Worm (Caenorhabditis elegans) whole organism, young adult: ENCODE measurements around the gene B0024.3.

Experiments used
- B0019.2 ChIP-seq: fragments of 200-800 bp; sonication (Bioruptor generic); conservative IDR thresholded peaks from 2 replicates; pipeline ENCODE4 v1.3.6; 2022; ENCODE audit warnings: missing genetic modification reagents, missing genetic modification characterization, missing compliant biosample characterization
- D2030.7 ChIP-seq: fragments of 200-800 bp; sonication (Bioruptor generic); IDR thresholded peaks from 2 replicates; pipeline ENCODE4 v1.3.6; 2022; ENCODE audit warnings: missing genetic modification reagents, missing genetic modification characterization, missing compliant biosample characterization
- F33H1.4 ChIP-seq: fragments of 200-800 bp; sonication (Bioruptor generic); IDR thresholded peaks from 2 replicates; pipeline ENCODE4 v1.3.6; 2022; ENCODE audit warnings: missing genetic modification reagents, missing genetic modification characterization, missing compliant biosample characterization
- F52B5.7 ChIP-seq: sonication (generic microtip); optimal IDR thresholded peaks from 2 replicates; lab custom pipeline; 2016; ENCODE audit warnings: mild to moderate bottlenecking, missing genetic modification characterization, missing compliant biosample characterization
- K12H6.12 ChIP-seq: fragments of 200-800 bp; sonication (Bioruptor generic); optimal IDR thresholded peaks from 2 replicates; lab custom pipeline; 2018; ENCODE audit warnings: mild to moderate bottlenecking, missing genetic modification characterization, missing compliant biosample characterization
- T26A5.8 ChIP-seq: sonication (generic microtip); optimal IDR thresholded peaks from 2 replicates; lab custom pipeline; 2016; ENCODE audit warnings: missing genetic modification characterization, missing compliant biosample characterization
- Y53F4B.3 ChIP-seq: fragments of 200-800 bp; sonication (Bioruptor generic); IDR thresholded peaks from 2 replicates; pipeline ENCODE4 v1.3.6; 2022; ENCODE audit warnings: missing genetic modification reagents, missing genetic modification characterization, missing compliant biosample characterization
- ZK185.1 ChIP-seq: sonication (generic microtip); optimal IDR thresholded peaks from 2 replicates; lab custom pipeline; 2016; ENCODE audit warnings: mild to moderate bottlenecking, missing genetic modification characterization, missing compliant biosample characterization; ENCODE audit not compliant: poor library complexity, severe bottlenecking
- ama-1 ChIP-seq, 3 experiments: fragments of 150-350 bp in 1 of 3; sonication (generic microtip) in 2 of 3; optimal IDR thresholded peaks; 2 replicates each; lab custom pipeline; 2014 to 2018; ENCODE audit warnings: missing biosample characterization in 2 of 3, missing genetic modification characterization in 2 of 3, missing genetic modification reagents in 2 of 3
- attf-5 ChIP-seq: fragments of 200-800 bp; sonication (Bioruptor generic); optimal IDR thresholded peaks from 2 replicates; lab custom pipeline; 2018; ENCODE audit warnings: mild to moderate bottlenecking, missing genetic modification characterization, missing compliant biosample characterization
- ccch-3 ChIP-seq: fragments of 200-800 bp; sonication (Bioruptor generic); optimal IDR thresholded peaks from 2 replicates; lab custom pipeline; 2018; ENCODE audit warnings: mild to moderate bottlenecking, missing genetic modification characterization, missing compliant biosample characterization
- cebp-1 ChIP-seq, 2 experiments: fragments of 200-800 bp in 1 of 2; sonication (Bioruptor generic) in 1 of 2; sonication (generic microtip) in 1 of 2; IDR thresholded peaks in 1 of 2; optimal IDR thresholded peaks in 1 of 2; 2 replicates each; pipeline versions ENCODE4 v1.3.6 to Lab custom; 2017 to 2022; ENCODE audit warnings: missing compliant biosample characterization in 2 of 2, missing genetic modification characterization in 2 of 2, mild to moderate bottlenecking in 1 of 2, missing genetic modification reagents in 1 of 2, moderate library complexity in 1 of 2
- ceh-91 ChIP-seq: fragments of 200-800 bp; sonication (Bioruptor generic); IDR thresholded peaks from 2 replicates; pipeline ENCODE4 v1.3.6; 2022; ENCODE audit warnings: missing genetic modification reagents, missing genetic modification characterization, missing compliant biosample characterization
- dox-1 ChIP-seq: fragments of 200-800 bp; sonication (Bioruptor generic); IDR thresholded peaks from 2 replicates; pipeline ENCODE4 v1.3.6; 2022; ENCODE audit warnings: missing genetic modification reagents, missing genetic modification characterization, missing compliant biosample characterization
- dpl-1 ChIP-seq: fragments of 150-350 bp; optimal IDR thresholded peaks from 2 replicates; lab custom pipeline; 2014; ENCODE audit warnings: missing biosample characterization, missing genetic modification reagents, missing genetic modification characterization
- efl-1 ChIP-seq: fragments of 150-350 bp; optimal IDR thresholded peaks from 2 replicates; lab custom pipeline; 2014; ENCODE audit warnings: missing biosample characterization, missing genetic modification reagents, missing genetic modification characterization
- hlh-12 ChIP-seq: sonication (generic microtip); optimal IDR thresholded peaks from 2 replicates; lab custom pipeline; 2016; ENCODE audit warnings: missing genetic modification characterization, missing compliant biosample characterization
- hmg-1.2 ChIP-seq: fragments of 200-800 bp; sonication (Bioruptor generic); IDR thresholded peaks from 2 replicates; pipeline ENCODE4 v1.3.6; 2022; ENCODE audit warnings: missing genetic modification reagents, missing genetic modification characterization, missing compliant biosample characterization
- hrde-1 ChIP-seq: sonication (generic microtip); optimal IDR thresholded peaks from 2 replicates; lab custom pipeline; 2016; ENCODE audit warnings: missing genetic modification characterization, mild to moderate bottlenecking, missing compliant biosample characterization, moderate library complexity, missing genotype, missing genetic modification reagents, borderline replicate concordance
- let-526 ChIP-seq: fragments of 200-800 bp; sonication (Bioruptor generic); IDR thresholded peaks from 2 replicates; pipeline ENCODE4 v1.3.6; 2022; ENCODE audit warnings: missing genetic modification reagents, missing genetic modification characterization, missing compliant biosample characterization
- lin-35 ChIP-seq, 3 experiments: fragments of 150-350 bp in 2 of 3; sonication (generic microtip) in 1 of 3; optimal IDR thresholded peaks; 2 replicates each; lab custom pipeline; 2014 to 2018; ENCODE audit warnings: missing biosample characterization in 3 of 3, missing genetic modification characterization in 3 of 3, missing genetic modification reagents in 3 of 3
- lin-40 ChIP-seq: sonication (generic microtip); optimal IDR thresholded peaks from 2 replicates; lab custom pipeline; 2016; ENCODE audit warnings: missing genetic modification characterization, mild to moderate bottlenecking, missing compliant biosample characterization, missing genotype, missing genetic modification reagents
- lir-1 ChIP-seq: fragments of 200-800 bp; sonication (Bioruptor generic); conservative IDR thresholded peaks from 2 replicates; pipeline ENCODE4 v1.3.6; 2022; ENCODE audit warnings: missing genetic modification reagents, missing genetic modification characterization, missing compliant biosample characterization
- lsl-1 ChIP-seq: fragments of 200-800 bp; sonication (Bioruptor generic); optimal IDR thresholded peaks from 2 replicates; lab custom pipeline; 2018; ENCODE audit warnings: mild to moderate bottlenecking, missing genetic modification characterization, moderate library complexity, missing compliant biosample characterization
- madf-6 ChIP-seq: fragments of 200-800 bp; sonication (Bioruptor generic); IDR thresholded peaks from 2 replicates; pipeline ENCODE4 v1.3.6; 2022; ENCODE audit warnings: missing genetic modification reagents, missing genetic modification characterization, missing compliant biosample characterization
- madf-8 ChIP-seq: fragments of 200-800 bp; sonication (Bioruptor generic); conservative IDR thresholded peaks from 2 replicates; pipeline ENCODE4 v1.3.6; 2022; ENCODE audit warnings: missing genetic modification reagents, missing genetic modification characterization, missing compliant biosample characterization
- mel-28 ChIP-seq: sonication (generic microtip); optimal IDR thresholded peaks from 2 replicates; lab custom pipeline; 2016; ENCODE audit warnings: borderline replicate concordance, mild to moderate bottlenecking, missing genetic modification characterization, missing compliant biosample characterization
- nhr-27 ChIP-seq: fragments of 200-800 bp; sonication (Bioruptor generic); optimal IDR thresholded peaks from 2 replicates; lab custom pipeline; 2018; ENCODE audit warnings: mild to moderate bottlenecking, missing genetic modification characterization, moderate library complexity, missing compliant biosample characterization
- nhr-80 ChIP-seq: sonication (generic microtip); optimal IDR thresholded peaks from 2 replicates; lab custom pipeline; 2016; ENCODE audit warnings: missing genetic modification characterization, missing compliant biosample characterization
- repo-1 ChIP-seq: sonication (generic microtip); optimal IDR thresholded peaks from 2 replicates; lab custom pipeline; 2017; ENCODE audit warnings: mild to moderate bottlenecking, missing genetic modification characterization, missing compliant biosample characterization
- rpc-1 ChIP-seq, 2 experiments: fragments of 150-350 bp in 1 of 2; sonication (generic microtip) in 1 of 2; optimal IDR thresholded peaks; 2 replicates each; lab custom pipeline; 2014 to 2018; ENCODE audit warnings: missing biosample characterization in 1 of 2, missing genetic modification characterization in 1 of 2, missing genetic modification reagents in 1 of 2, missing genotype in 1 of 2
- sdz-38 ChIP-seq: sonication (generic microtip); optimal IDR thresholded peaks from 2 replicates; lab custom pipeline; 2016; ENCODE audit warnings: missing genotype, missing genetic modification characterization, missing compliant biosample characterization
- sea-2 ChIP-seq: fragments of 200-800 bp; sonication (Bioruptor generic); IDR thresholded peaks from 2 replicates; pipeline ENCODE4 v1.3.6; 2022; ENCODE audit warnings: missing genetic modification characterization, missing compliant biosample characterization
- somi-1 ChIP-seq: fragments of 200-800 bp; sonication (Bioruptor generic); optimal IDR thresholded peaks from 2 replicates; lab custom pipeline; 2018; ENCODE audit warnings: mild to moderate bottlenecking, missing genetic modification characterization, missing compliant biosample characterization
- tbp1 ChIP-seq: fragments of 200-800 bp; sonication (Bioruptor generic); optimal IDR thresholded peaks from 2 replicates; lab custom pipeline; 2018; ENCODE audit warnings: mild to moderate bottlenecking, missing genetic modification characterization, missing compliant biosample characterization
- unc-62 ChIP-seq: fragments of 150-350 bp; optimal IDR thresholded peaks from 2 replicates; lab custom pipeline; 2014; ENCODE audit warnings: missing biosample characterization, missing genetic modification reagents, missing genetic modification characterization
- ztf-18 ChIP-seq: sonication (generic microtip); optimal IDR thresholded peaks from 2 replicates; lab custom pipeline; 2016; ENCODE audit warnings: missing genotype, mild to moderate bottlenecking, missing genetic modification characterization, missing compliant biosample characterization
- ztf-28 ChIP-seq: fragments of 200-800 bp; sonication (Bioruptor generic); IDR thresholded peaks from 2 replicates; pipeline ENCODE4 v1.3.6; 2022; ENCODE audit warnings: missing genetic modification reagents, missing genetic modification characterization, missing compliant biosample characterization

The B0024.3 gene

ce11 chrV:10241121-10241803, 46.1 kb upstream of the B0024.3 start, which contains the start of the genes C12D8.21 and col-148:
Gene C12D8.21, minus strand, starts transcription at chrV:10241188.
Gene col-148, plus strand, starts transcription at chrV:10241753.
- no peak for TF ChIP-seq nhr-27 (tag; lab: Kevin White, UChicago)
- TF ChIP-seq F52B5.7 (tag; lab: Kevin White, UChicago) = no peak
- TF ChIP-seq sdz-38 (tag; lab: Kevin White, UChicago) = no peak
- TF ChIP-seq ccch-3 (GFP tag; lab: Kevin White, UChicago) = no peak
- TF ChIP-seq let-526 = no peak
- TF ChIP-seq dox-1 (GFP tag; lab: Robert Waterston, UW) = no peak
- TF ChIP-seq tbp1 (GFP tag; lab: Kevin White, UChicago) = no peak
- no peak for TF ChIP-seq ZK185.1 (tag; lab: Kevin White, UChicago)
- no peak for TF ChIP-seq hrde-1 (tag; lab: Kevin White, UChicago)
- TF ChIP-seq T26A5.8 (tag; lab: Kevin White, UChicago) = no peak
- TF ChIP-seq ama-1 (optimal IDR thresholded peaks at IDR 0.05; lab: Kevin White, UChicago) = no peak
- TF ChIP-seq ama-1 (GFP tag; optimal IDR thresholded peaks at IDR 0.05; lab: Kevin White, UChicago) = no peak
- no peak for TF ChIP-seq B0019.2
- no peak for TF ChIP-seq lir-1 (GFP tag; lab: Robert Waterston, UW)
- no peak for TF ChIP-seq Y53F4B.3 (GFP tag; lab: Robert Waterston, UW)
- TF ChIP-seq rpc-1 (optimal IDR thresholded peaks at IDR 0.05; lab: Kevin White, UChicago) = no peak
- no peak for TF ChIP-seq rpc-1 (tag; optimal IDR thresholded peaks at IDR 0.05; lab: Kevin White, UChicago)

DNA sequence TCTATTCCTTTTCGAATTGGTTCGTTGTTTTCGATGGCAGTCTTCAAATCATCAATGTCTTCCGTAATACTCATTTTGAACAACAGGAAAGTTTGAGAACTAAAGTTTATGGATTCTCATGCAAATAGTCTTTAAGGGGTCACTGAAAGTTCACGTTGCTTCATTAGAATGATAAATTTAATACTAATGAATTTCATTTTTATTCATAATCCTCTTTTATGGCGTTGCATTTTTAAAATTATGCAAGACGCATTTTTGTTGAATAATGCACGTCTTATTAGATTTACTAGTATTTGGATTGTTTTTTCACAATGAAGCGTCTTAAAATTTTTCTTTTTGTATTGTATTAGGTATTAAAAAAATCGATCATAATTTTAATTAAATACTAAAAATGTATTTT, 44.3 kb upstream of the B0024.3 start, which contains the start of gene C12D8.9:
TSS of gene C12D8.9 (minus strand) at position 101 of the 400 bp plus-strand sequence.
- TF ChIP-seq ztf-28 (no peak), mel-28 (tag; lab: Kevin White, UChicago) (no peak)

- peak; percentile 61 for TF ChIP-seq nhr-80 (tag; lab: Kevin White, UChicago)
- TF ChIP-seq hrde-1 (tag; lab: Kevin White, UChicago) = no peak
- no peak for TF ChIP-seq rpc-1 (optimal IDR thresholded peaks at IDR 0.05; lab: Kevin White, UChicago)
- no peak for TF ChIP-seq rpc-1 (tag; optimal IDR thresholded peaks at IDR 0.05; lab: Kevin White, UChicago)
- no peak for TF ChIP-seq hmg-1.2
These were observed 43.2 kb upstream of the B0024.3 start for ce11 chrV:10244018-10244720.

DNA sequence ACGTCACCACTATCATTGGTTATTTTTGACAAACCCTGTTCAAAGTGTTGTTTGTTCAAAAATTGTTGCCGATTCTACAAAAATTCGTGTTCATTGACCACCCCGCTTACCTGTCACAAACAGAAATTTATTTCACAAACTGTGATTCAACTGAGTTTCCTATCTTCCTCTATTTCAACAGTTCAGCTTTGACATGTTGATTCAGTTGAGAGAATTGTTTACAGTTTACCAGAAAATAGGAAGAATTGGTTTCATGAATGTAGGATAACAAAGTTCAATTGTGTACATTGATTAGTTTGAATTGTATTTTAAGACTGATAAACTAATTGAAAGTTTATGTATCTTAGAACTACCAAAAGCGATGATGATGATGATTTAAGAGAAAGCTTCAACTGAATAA, 41.7 kb upstream of the B0024.3 start:
- TF ChIP-seq repo-1 (no peak), cebp-1 (GFP tag; IDR thresholded peaks at IDR 0.05; lab: Robert Waterston, UW) (no peak), cebp-1 (tag; optimal IDR thresholded peaks at IDR 0.05; lab: Kevin White, UChicago) (peak; percentile 34), unc-62 (peak; percentile 91), sea-2 (no peak)

DNA sequence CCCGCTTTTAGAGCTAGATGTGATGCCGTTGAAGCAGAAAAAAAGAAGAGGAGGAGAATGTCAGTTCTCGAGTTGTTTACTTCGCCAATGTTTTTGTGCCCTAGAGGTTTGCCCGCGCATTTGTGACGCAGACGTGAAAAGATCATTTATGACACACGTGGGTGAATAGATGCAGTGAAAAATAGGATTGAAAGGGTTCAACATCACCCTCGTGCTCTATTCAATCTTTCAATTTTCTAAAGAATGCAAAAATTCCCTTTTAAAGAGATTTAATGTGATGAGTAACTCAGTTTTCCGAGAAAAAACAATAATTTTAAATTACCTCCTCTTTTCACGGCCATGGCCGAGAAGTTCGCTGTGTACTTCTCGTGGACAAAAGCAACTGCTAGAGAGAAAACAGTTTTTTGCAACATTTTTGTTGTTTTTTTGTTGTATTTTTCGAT, 40.9 kb upstream of the B0024.3 start:
- TF ChIP-seq somi-1 (GFP tag; lab: Kevin White, UChicago) (peak; percentile 45), lin-35 (GFP tag; optimal IDR thresholded peaks at IDR 0.05; lab: Kevin White, UChicago) (peak in 1 of 3 experiments; percentile 54), madf-8 (GFP tag; lab: Robert Waterston, UW) (0 out of 2 replicates have a peak, but pooled peaks have one; percentile 23), lsl-1 (GFP tag; lab: Kevin White, UChicago) (peak; percentile 5), lin-40 (tag; lab: Kevin White, UChicago) (no peak), D2030.7 (peak; percentile 37; the same call in 1 of the 2 replicates), madf-6 (GFP tag; lab: Robert Waterston, UW) (peak; percentile 50), cebp-1 (GFP tag; IDR thresholded peaks at IDR 0.05; lab: Robert Waterston, UW) (no peak), cebp-1 (tag; optimal IDR thresholded peaks at IDR 0.05; lab: Kevin White, UChicago) (peak; percentile 28), hlh-12 (tag; lab: Kevin White, UChicago) (no peak), dox-1 (GFP tag; lab: Robert Waterston, UW) (peak; percentile 16; the same call in 1 of the 2 replicates), efl-1 (GFP tag; lab: Kevin White, UChicago) (peak; percentile 61), dpl-1 (peak; percentile 19), K12H6.12 (tag; lab: Kevin White, UChicago) (peak; percentile 74), attf-5 (GFP tag; lab: Kevin White, UChicago) (peak; percentile 34), ceh-91 (GFP tag; lab: Robert Waterston, UW) (peak; percentile 46), ztf-18 (tag; lab: Kevin White, UChicago) (no peak), F33H1.4 (no peak)
